Worm (Caenorhabditis elegans): ENCODE results near the gene cnc-1.

ce11 chrV:1410727-1411126 lies 33.4 kb downstream of the cnc-1 start:
- TF ChIP-seq nhr-11 (tag; optimal IDR thresholded peaks at IDR 0.05) (no peak), F49E8.2 (tag; optimal IDR thresholded peaks at IDR 0.05; ENCODE audit: borderline replicate concordance) (no peak), aly-2 (tag; optimal IDR thresholded peaks at IDR 0.05) (no peak), nhr-6 (tag; optimal IDR thresholded peaks at IDR 0.05) (no peak), spr-1 (tag; optimal IDR thresholded peaks at IDR 0.05) (no peak), nhr-41 (GFP tag; IDR thresholded peaks at IDR 0.05) (no peak), egl-27 (tag; optimal IDR thresholded peaks at IDR 0.05) (no peak), nhr-102 (tag; optimal IDR thresholded peaks at IDR 0.05) (no peak), ama-1 (optimal IDR thresholded peaks at IDR 0.05) (no peak), pha-4 (GFP tag; IDR thresholded peaks at IDR 0.05) (no peak), pha-4 (tag; optimal IDR thresholded peaks at IDR 0.05) (no peak), pqm-1 (tag; optimal IDR thresholded peaks at IDR 0.05) (no peak)
